Worm (Caenorhabditis elegans) whole organism, early embryonic: ENCODE results near the gene oac-14.

ENCODE experiments used
- aly-1 ChIP-seq: sonication (generic microtip); optimal IDR thresholded peaks from 2 replicates; lab custom pipeline; 2016; ENCODE audit warnings: missing genetic modification characterization, missing compliant biosample characterization
- ama-1 ChIP-seq: fragments of 150-350 bp; optimal IDR thresholded peaks from 2 replicates; lab custom pipeline; 2014
- ceh-13 ChIP-seq: fragments of 200-800 bp; sonication (Bioruptor generic); optimal IDR thresholded peaks from 2 replicates; lab custom pipeline; 2018; ENCODE audit warnings: mild to moderate bottlenecking, missing genetic modification characterization, missing compliant biosample characterization
- ets-7 ChIP-seq: sonication (generic microtip); optimal IDR thresholded peaks from 2 replicates; lab custom pipeline; 2016; ENCODE audit warnings: missing genotype, missing genetic modification characterization, missing compliant biosample characterization
- flt-1 ChIP-seq: fragments of 200-800 bp; sonication (Bioruptor generic); IDR thresholded peaks from 2 replicates; pipeline ENCODE4 v1.3.6; 2022; ENCODE audit warnings: missing genetic modification characterization, missing compliant biosample characterization
- hmbx-1 ChIP-seq: sonication (generic microtip); optimal IDR thresholded peaks from 2 replicates; lab custom pipeline; 2016; ENCODE audit warnings: mild to moderate bottlenecking, missing genetic modification characterization, missing compliant biosample characterization
- hnd-1 ChIP-seq: sonication (generic microtip); optimal IDR thresholded peaks from 2 replicates; lab custom pipeline; 2016; ENCODE audit warnings: missing genetic modification characterization, missing compliant biosample characterization
- pes-1 ChIP-seq: fragments of 200-800 bp; sonication (Bioruptor generic); IDR thresholded peaks from 2 replicates; pipeline ENCODE4 v1.3.6; 2022; ENCODE audit warnings: missing genetic modification reagents, missing genetic modification characterization, missing compliant biosample characterization
- scrt-1 ChIP-seq: fragments of 200-800 bp; sonication (Bioruptor generic); IDR thresholded peaks from 2 replicates; pipeline ENCODE4 v1.3.6; 2022; ENCODE audit warnings: missing genetic modification characterization, missing compliant biosample characterization
- tbx-11 ChIP-seq: fragments of 200-800 bp; sonication (Bioruptor generic); IDR thresholded peaks from 2 replicates; pipeline ENCODE4 v1.3.6; 2022; ENCODE audit warnings: missing genetic modification characterization, missing compliant biosample characterization
- tbx-37 ChIP-seq: fragments of 200-800 bp; sonication (Bioruptor generic); conservative IDR thresholded peaks from 2 replicates; pipeline ENCODE4 v1.3.6; 2022; ENCODE audit warnings: missing genetic modification reagents, missing genetic modification characterization, missing compliant biosample characterization
- tra-4 ChIP-seq: sonication (generic microtip); optimal IDR thresholded peaks from 2 replicates; lab custom pipeline; 2017; ENCODE audit warnings: missing genetic modification characterization, missing compliant biosample characterization

DNA sequence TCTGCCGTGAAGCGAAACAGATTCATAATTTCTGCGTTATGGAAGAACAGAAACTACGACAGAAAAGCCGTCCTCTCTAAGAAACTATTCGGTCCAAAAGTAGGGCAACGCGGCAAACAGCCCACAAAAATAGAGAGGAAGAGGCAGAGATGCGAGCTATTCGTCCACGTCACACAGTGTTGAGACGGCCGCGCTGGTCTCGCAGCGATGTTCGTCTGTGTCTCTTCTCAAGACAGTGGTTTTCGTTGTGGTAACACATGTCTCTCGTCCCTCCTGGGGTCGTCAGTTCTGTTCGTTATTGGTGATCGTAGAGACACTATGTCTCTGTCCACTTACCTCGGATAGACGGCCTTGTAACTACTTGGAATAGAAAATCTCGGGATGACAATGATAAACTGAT lies 16.9 kb upstream of the oac-14 start, which contains the start of gene erd-2.1:
- TF ChIP-seq ets-7 (tag; lab: Kevin White, UChicago) (no peak), tbx-37 (GFP tag; lab: Robert Waterston, UW) (no peak), ama-1 (lab: Kevin White, UChicago) (no peak), flt-1 (no peak), scrt-1 (GFP tag; lab: Robert Waterston, UW) (no peak), pes-1 (GFP tag; lab: Robert Waterston, UW) (no peak), tra-4 (no peak), hnd-1 (tag; lab: Kevin White, UChicago) (no peak), aly-1 (tag; lab: Kevin White, UChicago) (no peak), ceh-13 (GFP tag; lab: Kevin White, UChicago) (no peak), hmbx-1 (no peak), tbx-11 (GFP tag; lab: Robert Waterston, UW) (no peak)
